Fruit fly (Drosophila melanogaster) whole organism, embryonic: ENCODE results near the gene pr.
A peak's percentile ranks its signal among the peaks of the same experiment; 100 is the strongest.

Experiments
- Ada2b ChIP-seq: fragments of 200-800 bp; sonication (Bioruptor generic); IDR thresholded peaks from 2 replicates; pipeline ENCODE4 v1.3.6; 2022; ENCODE audit warnings: missing biosample characterization, missing genetic modification characterization
- BEAF-32 ChIP-seq: fragments of 200-800 bp; sonication (Bioruptor generic); optimal IDR thresholded peaks from 3 replicates; lab custom pipeline; 2017; ENCODE audit warnings: missing biosample characterization, missing genetic modification characterization, mild to moderate bottlenecking, moderate library complexity, missing genetic modification reagents
- CG10565 ChIP-seq: fragments of 200-800 bp; sonication (Bioruptor generic); optimal IDR thresholded peaks from 3 replicates; lab custom pipeline; 2016; ENCODE audit warnings: missing biosample characterization, mild to moderate bottlenecking, missing genetic modification characterization
- CG10654 ChIP-seq: fragments of 200-800 bp; sonication (Bioruptor generic); optimal IDR thresholded peaks from 2 replicates; lab custom pipeline; 2016; ENCODE audit warnings: missing biosample characterization, missing genetic modification characterization
- CG11398 ChIP-seq: fragments of 200-800 bp; sonication (Bioruptor generic); optimal IDR thresholded peaks from 2 replicates; lab custom pipeline; 2016; ENCODE audit warnings: missing biosample characterization, missing genetic modification characterization
- CG11723 ChIP-seq: fragments of 200-800 bp; sonication (Bioruptor generic); optimal IDR thresholded peaks from 2 replicates; lab custom pipeline; 2017; ENCODE audit warnings: missing biosample characterization, mild to moderate bottlenecking, missing genetic modification characterization
- CG12391 ChIP-seq: fragments of 200-800 bp; sonication (Bioruptor generic); optimal IDR thresholded peaks from 3 replicates; lab custom pipeline; 2018; ENCODE audit warnings: missing biosample characterization, mild to moderate bottlenecking, missing genetic modification characterization, moderate library complexity
- CG13424 ChIP-seq: fragments of 200-800 bp; sonication (Bioruptor generic); optimal IDR thresholded peaks from 2 replicates; lab custom pipeline; 2019; ENCODE audit warnings: missing biosample characterization, mild to moderate bottlenecking, missing genetic modification characterization, moderate library complexity
- CG14050 ChIP-seq: fragments of 200-800 bp; sonication (Bioruptor generic); IDR thresholded peaks from 3 replicates; pipeline ENCODE4 v1.3.6; 2022; ENCODE audit warnings: missing biosample characterization, missing genetic modification characterization
- CG15011 ChIP-seq: fragments of 200-800 bp; sonication (Bioruptor generic); optimal IDR thresholded peaks from 3 replicates; lab custom pipeline; 2018; ENCODE audit warnings: missing biosample characterization, mild to moderate bottlenecking, missing genetic modification characterization
- CG18599 ChIP-seq: fragments of 200-800 bp; sonication (Bioruptor generic); optimal IDR thresholded peaks from 3 replicates; lab custom pipeline; 2017; ENCODE audit warnings: missing biosample characterization, missing genetic modification characterization, mild to moderate bottlenecking, moderate library complexity, missing genetic modification reagents
- CG3281 ChIP-seq: fragments of 200-800 bp; sonication (Bioruptor generic); optimal IDR thresholded peaks from 3 replicates; lab custom pipeline; 2017; ENCODE audit warnings: missing biosample characterization, mild to moderate bottlenecking, missing genetic modification characterization
- CG3847 ChIP-seq: fragments of 200-800 bp; sonication (Bioruptor generic); IDR thresholded peaks from 2 replicates; pipeline ENCODE4 v1.3.6; 2022; ENCODE audit warnings: missing biosample characterization, missing genetic modification characterization
- CG4424 ChIP-seq: fragments of 200-800 bp; sonication (Bioruptor generic); optimal IDR thresholded peaks from 3 replicates; lab custom pipeline; 2016; ENCODE audit warnings: missing biosample characterization, missing genetic modification characterization
- CG4707 ChIP-seq: fragments of 200-800 bp; sonication (Bioruptor generic); optimal IDR thresholded peaks from 2 replicates; lab custom pipeline; 2018; ENCODE audit warnings: missing biosample characterization, mild to moderate bottlenecking, missing genetic modification characterization, moderate library complexity
- CG6272 ChIP-seq: fragments of 200-800 bp; sonication (Bioruptor generic); IDR thresholded peaks from 2 replicates; pipeline ENCODE4 v1.3.6; 2022; ENCODE audit warnings: missing biosample characterization, missing genetic modification characterization
- CG7372 ChIP-seq: fragments of 200-800 bp; sonication (Bioruptor generic); IDR thresholded peaks from 2 replicates; pipeline ENCODE4 v1.3.6; 2022; ENCODE audit warnings: missing biosample characterization, missing genetic modification characterization
- CG8359 ChIP-seq: fragments of 200-800 bp; sonication (Bioruptor generic); optimal IDR thresholded peaks from 2 replicates; lab custom pipeline; 2017; ENCODE audit warnings: missing biosample characterization, mild to moderate bottlenecking, missing genetic modification characterization, borderline replicate concordance
- CG8765 ChIP-seq: fragments of 200-800 bp; sonication (Bioruptor generic); IDR thresholded peaks from 2 replicates; pipeline ENCODE4 v1.3.6; 2022; ENCODE audit warnings: missing biosample characterization, missing genetic modification characterization
- CG9609 ChIP-seq: fragments of 200-800 bp; sonication (Bioruptor generic); optimal IDR thresholded peaks from 3 replicates; lab custom pipeline; 2016; ENCODE audit warnings: missing biosample characterization, missing genetic modification characterization
- Deaf1 ChIP-seq: fragments of 200-800 bp; optimal IDR thresholded peaks from 3 replicates; lab custom pipeline; 2019; ENCODE audit warnings: missing biosample characterization, mild to moderate bottlenecking, missing genetic modification characterization, moderate library complexity
- Doc2 ChIP-seq: fragments of 200-800 bp; sonication (Bioruptor generic); IDR thresholded peaks from 2 replicates; pipeline ENCODE4 v1.3.6; 2022; ENCODE audit warnings: missing biosample characterization, missing genetic modification characterization
- E2f1 ChIP-seq: fragments of 200-800 bp; sonication (Bioruptor generic); IDR thresholded peaks from 2 replicates; pipeline ENCODE4 v1.3.6; 2022; ENCODE audit warnings: missing biosample characterization, missing genetic modification characterization
- ERR ChIP-seq: fragments of 200-800 bp; sonication (Bioruptor generic); optimal IDR thresholded peaks from 2 replicates; lab custom pipeline; 2016; ENCODE audit warnings: missing biosample characterization, missing genetic modification characterization
- GATAe ChIP-seq: fragments of 200-800 bp; sonication (Bioruptor generic); conservative IDR thresholded peaks from 2 replicates; pipeline ENCODE4 v1.3.6; 2022; ENCODE audit warnings: missing biosample characterization, missing genetic modification characterization
- H2.0 ChIP-seq: fragments of 200-800 bp; sonication (Bioruptor generic); IDR thresholded peaks from 2 replicates; pipeline ENCODE4 v1.3.6; 2022; ENCODE audit warnings: missing biosample characterization, missing genetic modification characterization
- Hey ChIP-seq: fragments of 200-800 bp; sonication (Bioruptor generic); optimal IDR thresholded peaks from 3 replicates; lab custom pipeline; 2018; ENCODE audit warnings: missing biosample characterization, mild to moderate bottlenecking, missing genetic modification characterization
- NFAT ChIP-seq: fragments of 200-800 bp; sonication (Bioruptor generic); IDR thresholded peaks from 2 replicates; pipeline ENCODE4 v1.3.6; 2022; ENCODE audit warnings: missing biosample characterization, missing genetic modification characterization
- NfI ChIP-seq: fragments of 200-800 bp; sonication (Bioruptor generic); optimal IDR thresholded peaks from 3 replicates; lab custom pipeline; 2018; ENCODE audit warnings: missing biosample characterization, mild to moderate bottlenecking, missing genetic modification characterization, moderate library complexity
- Ptx1 ChIP-seq: fragments of 200-800 bp; sonication (Bioruptor generic); IDR thresholded peaks from 2 replicates; pipeline ENCODE4 v1.3.6; 2022; ENCODE audit warnings: missing biosample characterization, missing genetic modification characterization
- Sin3A ChIP-seq: fragments of >200 bp; optimal IDR thresholded peaks from 2 replicates; lab custom pipeline; 2018
- Trl ChIP-seq, 3 experiments: fragments of >200 bp in 2 of 3; fragments of 200-800 bp in 1 of 3; sonication (Bioruptor generic) in 1 of 3; optimal IDR thresholded peaks; 2 replicates in 1 of 3; 3 replicates in 2 of 3; lab custom pipeline; 2016 to 2017; ENCODE audit warnings: missing biosample characterization in 1 of 3, missing genetic modification characterization in 1 of 3
- aop ChIP-seq: fragments of 200-800 bp; sonication (Bioruptor generic); IDR thresholded peaks from 2 replicates; pipeline ENCODE4 v1.3.6; 2022; ENCODE audit warnings: missing biosample characterization, missing genetic modification characterization
- bcd ChIP-seq: fragments of 200-800 bp; sonication (Bioruptor generic); optimal IDR thresholded peaks from 2 replicates; lab custom pipeline; 2017; ENCODE audit warnings: missing biosample characterization, mild to moderate bottlenecking, missing genetic modification characterization
- cad ChIP-seq: fragments of >200 bp; optimal IDR thresholded peaks from 2 replicates; lab custom pipeline; 2017; ENCODE audit warnings: missing biosample characterization, missing genetic modification characterization
- cg ChIP-seq: fragments of 200-800 bp; sonication (Bioruptor generic); optimal IDR thresholded peaks from 3 replicates; lab custom pipeline; 2019; ENCODE audit warnings: missing biosample characterization, mild to moderate bottlenecking, missing genetic modification characterization, moderate library complexity
- crc ChIP-seq: fragments of 200-800 bp; sonication (Bioruptor generic); optimal IDR thresholded peaks from 2 replicates; lab custom pipeline; 2016; ENCODE audit warnings: missing biosample characterization, missing genetic modification characterization
- cwo ChIP-seq: fragments of 200-800 bp; sonication (Bioruptor generic); optimal IDR thresholded peaks from 3 replicates; lab custom pipeline; 2017; ENCODE audit warnings: missing biosample characterization, missing genetic modification characterization, mild to moderate bottlenecking, moderate library complexity, missing genetic modification reagents
- da ChIP-seq: fragments of 200-800 bp; sonication (Bioruptor generic); optimal IDR thresholded peaks from 2 replicates; lab custom pipeline; 2016; ENCODE audit warnings: missing biosample characterization, missing genetic modification characterization
- gce ChIP-seq: fragments of 200-800 bp; sonication (Bioruptor generic); IDR thresholded peaks from 3 replicates; pipeline ENCODE4 v1.3.6; 2022; ENCODE audit warnings: missing biosample characterization, missing genetic modification characterization
- h ChIP-seq: fragments of >200 bp; optimal IDR thresholded peaks from 2 replicates; lab custom pipeline; 2017
- hb ChIP-seq: fragments of 200-800 bp; sonication (Bioruptor generic); IDR thresholded peaks from 3 replicates; pipeline ENCODE4 v1.3.6; 2022; ENCODE audit warnings: missing biosample characterization, missing genetic modification characterization; ENCODE audit not compliant: partially characterized antibody
- nerfin-2 ChIP-seq: fragments of 200-800 bp; sonication (Bioruptor generic); IDR thresholded peaks from 2 replicates; pipeline ENCODE4 v1.3.6; 2022; ENCODE audit warnings: missing biosample characterization, missing genetic modification characterization; ENCODE audit not compliant: partially characterized antibody
- repo ChIP-seq: fragments of 200-800 bp; sonication (Bioruptor generic); optimal IDR thresholded peaks from 2 replicates; lab custom pipeline; 2016; ENCODE audit warnings: missing biosample characterization, missing genetic modification characterization
- sima ChIP-seq: fragments of 200-800 bp; sonication (Bioruptor generic); optimal IDR thresholded peaks from 2 replicates; lab custom pipeline; 2016; ENCODE audit warnings: missing biosample characterization, missing genetic modification characterization
- slou ChIP-seq: fragments of 200-800 bp; sonication (Bioruptor generic); optimal IDR thresholded peaks from 3 replicates; lab custom pipeline; 2016; ENCODE audit warnings: missing biosample characterization, missing genetic modification characterization
- stwl ChIP-seq: fragments of 200-800 bp; sonication (Bioruptor generic); optimal IDR thresholded peaks from 3 replicates; lab custom pipeline; 2018; ENCODE audit warnings: missing biosample characterization, mild to moderate bottlenecking, missing genetic modification characterization, moderate library complexity
- toy ChIP-seq: fragments of 200-800 bp; sonication (Bioruptor generic); IDR thresholded peaks from 2 replicates; pipeline ENCODE4 v1.3.6; 2022; ENCODE audit warnings: missing biosample characterization, missing genetic modification characterization
- vnd ChIP-seq: fragments of 200-800 bp; sonication (Bioruptor generic); IDR thresholded peaks from 3 replicates; pipeline ENCODE4 v1.3.6; 2022; ENCODE audit warnings: missing biosample characterization, missing genetic modification characterization; ENCODE audit not compliant: partially characterized antibody
- zen ChIP-seq: fragments of 200-800 bp; sonication (Bioruptor generic); optimal IDR thresholded peaks from 3 replicates; lab custom pipeline; 2018; ENCODE audit warnings: missing biosample characterization, mild to moderate bottlenecking, missing genetic modification characterization, moderate library complexity

The pr gene

DNA sequence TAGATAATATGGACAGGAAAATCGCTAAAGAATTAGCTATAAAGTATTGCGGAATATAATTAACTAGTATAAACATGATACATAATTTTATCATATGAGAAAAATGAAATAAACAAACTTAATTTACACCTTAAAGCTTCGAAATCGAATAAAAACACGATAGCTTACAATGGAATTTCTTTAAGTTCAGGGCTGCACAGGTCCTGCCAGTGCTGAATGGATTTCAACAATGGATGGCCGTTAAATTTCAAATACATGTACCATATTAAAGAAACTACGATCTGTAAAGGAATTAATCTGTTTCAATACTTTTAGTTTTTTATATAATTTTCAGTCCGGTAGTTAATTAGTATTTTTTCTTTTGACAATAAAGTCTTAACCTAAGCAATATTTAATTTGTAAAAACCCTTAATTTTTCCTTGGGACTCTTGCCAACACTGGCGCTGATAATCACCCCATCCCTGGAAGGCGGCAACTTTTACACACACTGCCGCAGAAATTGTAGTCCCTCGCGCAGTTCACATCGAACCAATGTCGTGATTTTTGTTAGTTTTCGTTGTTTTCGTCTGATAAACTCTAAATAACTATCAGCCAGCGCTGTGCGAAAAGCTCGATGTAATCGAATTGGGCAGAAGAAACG is 14.1 kb downstream of the pr start, which contains the start of the genes barr and lok (continued):
- peak; percentile 25 for TF ChIP-seq zen (tag; lab: Kevin White, UChicago)
- TF ChIP-seq Hey (tag; lab: Kevin White, UChicago) = no peak
- peak; percentile 43 for TF ChIP-seq BEAF-32 (GFP tag; lab: Kevin White, UChicago)
- TF ChIP-seq Sin3A (lab: Kevin White, UChicago) = peak; percentile 76
- TF ChIP-seq Doc2 (GFP tag; lab: Robert Waterston, UW) = no peak
- no peak for TF ChIP-seq nerfin-2
- peak; percentile 14 for TF ChIP-seq CG3281
- no peak for TF ChIP-seq sima
- no peak for TF ChIP-seq Deaf1 (tag; lab: Kevin White, UChicago)
- TF ChIP-seq NfI (GFP tag; lab: Kevin White, UChicago) = no peak
- no peak for TF ChIP-seq CG6272 (GFP tag; lab: Robert Waterston, UW)
- peak; percentile 23 for TF ChIP-seq CG11723 (GFP tag; lab: Kevin White, UChicago)
- TF ChIP-seq bcd (GFP tag; lab: Kevin White, UChicago) = peak; percentile 64
- TF ChIP-seq CG12391 = peak; percentile 66
- TF ChIP-seq CG4424 (GFP tag; lab: Kevin White, UChicago) = peak; percentile 58
- TF ChIP-seq CG10565 (GFP tag; lab: Kevin White, UChicago) = no peak
- TF ChIP-seq CG8765 (GFP tag; lab: Robert Waterston, UW) = no peak
- no peak for TF ChIP-seq CG18599 (GFP tag; lab: Kevin White, UChicago)
- no peak for TF ChIP-seq vnd (GFP tag; lab: Robert Waterston, UW)
- TF ChIP-seq cad (GFP tag; lab: Kevin White, UChicago) = no peak
- TF ChIP-seq repo = no peak
- TF ChIP-seq Ada2b (GFP tag; lab: Robert Waterston, UW) = 0 out of 2 replicates have a peak, but pooled peaks have one; percentile 25
- TF ChIP-seq CG7372 (GFP tag; lab: Robert Waterston, UW) = peak; percentile 12; the same call in 1 of the 2 replicates
- TF ChIP-seq CG8359 (GFP tag; lab: Kevin White, UChicago) = no peak
- TF ChIP-seq CG9609 (GFP tag; lab: Kevin White, UChicago) = peak; percentile 30
- TF ChIP-seq CG3847 (GFP tag; lab: Robert Waterston, UW) = peak; percentile 46; the same call in 1 of the 2 replicates
- TF ChIP-seq slou (GFP tag; lab: Kevin White, UChicago) = peak; percentile 77
- TF ChIP-seq cwo = no peak
- no peak for TF ChIP-seq hb (GFP tag; lab: Robert Waterston, UW)
- no peak for TF ChIP-seq GATAe (GFP tag; lab: Robert Waterston, UW)
- TF ChIP-seq CG10654 (GFP tag; lab: Kevin White, UChicago) = peak; percentile 27
- TF ChIP-seq gce = no peak
- no peak for TF ChIP-seq ERR (GFP tag; lab: Kevin White, UChicago)
- peak; percentile 24 for TF ChIP-seq stwl (tag; lab: Kevin White, UChicago)
- TF ChIP-seq CG15011 (GFP tag; lab: Kevin White, UChicago) = peak; percentile 3
- TF ChIP-seq E2f1 (GFP tag; lab: Robert Waterston, UW) = peak; percentile 45
- TF ChIP-seq cg (GFP tag; lab: Kevin White, UChicago) = peak; percentile 65
- no peak for TF ChIP-seq h
- no peak for TF ChIP-seq da (GFP tag; lab: Kevin White, UChicago)
- TF ChIP-seq toy (GFP tag; lab: Robert Waterston, UW) = no peak
- peak; percentile 61; the same call in 1 of the 2 replicates for TF ChIP-seq Ptx1 (GFP tag; lab: Robert Waterston, UW)
- TF ChIP-seq CG4707 (GFP tag; lab: Kevin White, UChicago) = no peak
- no peak for TF ChIP-seq CG14050 (GFP tag; lab: Robert Waterston, UW)
- TF ChIP-seq CG11398 (GFP tag; lab: Kevin White, UChicago) = no peak
- TF ChIP-seq crc = peak; percentile 15
- no peak for TF ChIP-seq Trl (optimal IDR thresholded peaks at IDR 0.05; lab: Kevin White, UChicago)
- TF ChIP-seq Trl (GFP tag; optimal IDR thresholded peaks at IDR 0.05; lab: Kevin White, UChicago) = peak; percentile 17
- TF ChIP-seq NFAT (GFP tag; lab: Robert Waterston, UW) = peak; percentile 33; the same call in 1 of the 2 replicates
- no peak for TF ChIP-seq H2.0 (GFP tag; lab: Robert Waterston, UW)
- peak; percentile 59 for TF ChIP-seq CG13424 (tag; lab: Kevin White, UChicago)
- TF ChIP-seq aop = no peak
